Fruit fly (Drosophila melanogaster) whole organism, embryonic: Measurements from ENCODE around the gene dbe.
A peak's percentile ranks its signal among the peaks of the same experiment; 100 is the strongest.

Experiments used
- Awh ChIP-seq: fragments of 200-800 bp; sonication (Bioruptor generic); IDR thresholded peaks from 2 replicates; pipeline ENCODE4, ENCODE4 v1.3.6; 2022; ENCODE audit warnings: missing biosample characterization, missing genetic modification characterization
- B-H2 ChIP-seq: fragments of 200-800 bp; sonication (Bioruptor generic); optimal IDR thresholded peaks from 2 replicates; lab custom pipeline; 2018; ENCODE audit warnings: missing biosample characterization, mild to moderate bottlenecking, missing genetic modification characterization
- BEAF-32 ChIP-seq: fragments of 200-800 bp; sonication (Bioruptor generic); optimal IDR thresholded peaks from 3 replicates; lab custom pipeline; 2017; ENCODE audit warnings: missing biosample characterization, missing genetic modification characterization, mild to moderate bottlenecking, moderate library complexity, missing genetic modification reagents
- CG10959 ChIP-seq: fragments of 200-800 bp; sonication (Bioruptor generic); IDR thresholded peaks from 2 replicates; pipeline ENCODE4 v1.3.6; 2022; ENCODE audit warnings: missing biosample characterization, missing genetic modification characterization
- CG12104 ChIP-seq: fragments of 200-800 bp; sonication (Bioruptor generic); optimal IDR thresholded peaks from 3 replicates; lab custom pipeline; 2016; ENCODE audit warnings: missing biosample characterization, missing genetic modification characterization
- CG12942 ChIP-seq: fragments of 200-800 bp; sonication (Bioruptor generic); optimal IDR thresholded peaks from 3 replicates; lab custom pipeline; 2016; ENCODE audit warnings: missing biosample characterization, missing genetic modification characterization
- CG14014 ChIP-seq: fragments of 200-800 bp; sonication (Bioruptor generic); IDR thresholded peaks from 2 replicates; pipeline ENCODE4 v1.3.6; 2022; ENCODE audit warnings: missing biosample characterization, missing genetic modification characterization
- CG15011 ChIP-seq: fragments of 200-800 bp; sonication (Bioruptor generic); optimal IDR thresholded peaks from 3 replicates; lab custom pipeline; 2018; ENCODE audit warnings: missing biosample characterization, mild to moderate bottlenecking, missing genetic modification characterization
- CG16779 ChIP-seq: fragments of 200-800 bp; sonication (Bioruptor generic); IDR thresholded peaks from 2 replicates; pipeline ENCODE4 v1.3.6; 2022; ENCODE audit warnings: missing biosample characterization, missing genetic modification characterization
- CG16815 ChIP-seq: fragments of 200-800 bp; sonication (Bioruptor generic); optimal IDR thresholded peaks from 3 replicates; lab custom pipeline; 2017; ENCODE audit warnings: missing biosample characterization, mild to moderate bottlenecking, missing genetic modification characterization
- CG2116 ChIP-seq: fragments of 200-800 bp; sonication (Bioruptor generic); optimal IDR thresholded peaks from 3 replicates; lab custom pipeline; 2018; ENCODE audit warnings: missing biosample characterization, mild to moderate bottlenecking, missing genetic modification characterization
- CG2202 ChIP-seq: fragments of 200-800 bp; sonication (Bioruptor generic); optimal IDR thresholded peaks from 2 replicates; lab custom pipeline; 2018; ENCODE audit warnings: missing biosample characterization, mild to moderate bottlenecking, missing genetic modification characterization
- CG2889 ChIP-seq: fragments of 200-800 bp; sonication (Bioruptor generic); IDR thresholded peaks from 3 replicates; pipeline ENCODE4 v1.3.6; 2022; ENCODE audit warnings: missing biosample characterization, missing genetic modification characterization
- CG31224 ChIP-seq: fragments of 200-800 bp; sonication (Bioruptor generic); IDR thresholded peaks from 2 replicates; pipeline ENCODE4 v1.3.6; 2022; ENCODE audit warnings: missing biosample characterization, missing genetic modification characterization
- CG33557 ChIP-seq: fragments of 200-800 bp; sonication (Bioruptor generic); optimal IDR thresholded peaks from 2 replicates; lab custom pipeline; 2019; ENCODE audit warnings: missing biosample characterization, mild to moderate bottlenecking, missing genetic modification characterization, moderate library complexity
- CG34376 ChIP-seq: fragments of 200-800 bp; sonication (Bioruptor generic); optimal IDR thresholded peaks from 2 replicates; lab custom pipeline; 2018; ENCODE audit warnings: missing biosample characterization, mild to moderate bottlenecking, missing genetic modification characterization
- CG3726 ChIP-seq: fragments of 200-800 bp; sonication (Bioruptor generic); IDR thresholded peaks from 3 replicates; pipeline ENCODE4, ENCODE4 v1.3.6; 2022; ENCODE audit warnings: missing biosample characterization, missing genetic modification characterization
- CG4328 ChIP-seq: fragments of 200-800 bp; sonication (Bioruptor generic); optimal IDR thresholded peaks from 3 replicates; lab custom pipeline; 2017; ENCODE audit warnings: missing biosample characterization, missing genetic modification reagents, missing genetic modification characterization
- CG6683 ChIP-seq: fragments of 200-800 bp; sonication (Bioruptor generic); optimal IDR thresholded peaks from 2 replicates; lab custom pipeline; 2017; ENCODE audit warnings: missing biosample characterization, mild to moderate bottlenecking, missing genetic modification characterization, missing genetic modification reagents
- CG7271 ChIP-seq: fragments of 200-800 bp; sonication (Bioruptor generic); optimal IDR thresholded peaks from 2 replicates; lab custom pipeline; 2018; ENCODE audit warnings: missing biosample characterization, mild to moderate bottlenecking, missing genetic modification characterization, moderate library complexity
- CG9437 ChIP-seq: fragments of 200-800 bp; sonication (Bioruptor generic); optimal IDR thresholded peaks from 2 replicates; lab custom pipeline; 2018; ENCODE audit warnings: missing biosample characterization, mild to moderate bottlenecking, missing genetic modification characterization
- D19B ChIP-seq: fragments of 200-800 bp; sonication (Bioruptor generic); optimal IDR thresholded peaks from 2 replicates; lab custom pipeline; 2017; ENCODE audit warnings: missing biosample characterization, mild to moderate bottlenecking, missing genetic modification characterization
- E2f1 ChIP-seq: fragments of 200-800 bp; sonication (Bioruptor generic); IDR thresholded peaks from 2 replicates; pipeline ENCODE4 v1.3.6; 2022; ENCODE audit warnings: missing biosample characterization, missing genetic modification characterization
- Lim3 ChIP-seq: fragments of 200-800 bp; sonication (Bioruptor generic); IDR thresholded peaks from 2 replicates; pipeline ENCODE4 v1.3.6; 2022; ENCODE audit warnings: missing biosample characterization, missing genetic modification characterization
- MESR4 ChIP-seq: fragments of 200-800 bp; sonication (Bioruptor generic); optimal IDR thresholded peaks from 2 replicates; lab custom pipeline; 2018; ENCODE audit warnings: missing biosample characterization, mild to moderate bottlenecking, missing genetic modification characterization, moderate library complexity
- Nf-YB ChIP-seq: fragments of 200-800 bp; sonication (Bioruptor generic); optimal IDR thresholded peaks from 3 replicates; lab custom pipeline; 2019; ENCODE audit warnings: missing biosample characterization, mild to moderate bottlenecking, missing genetic modification characterization, moderate library complexity
- Rx ChIP-seq: fragments of 200-800 bp; sonication (Bioruptor generic); IDR thresholded peaks from 2 replicates; pipeline ENCODE4 v1.3.6; 2022; ENCODE audit warnings: missing biosample characterization, missing genetic modification characterization
- amos ChIP-seq: fragments of 200-800 bp; sonication (Bioruptor generic); IDR thresholded peaks from 2 replicates; pipeline ENCODE4 v1.3.6; 2022; ENCODE audit warnings: missing biosample characterization, missing genetic modification characterization; ENCODE audit not compliant: partially characterized antibody
- ap ChIP-seq: fragments of 200-800 bp; sonication (Bioruptor generic); IDR thresholded peaks from 2 replicates; pipeline ENCODE4 v1.3.6; 2022; ENCODE audit warnings: missing biosample characterization, missing genetic modification characterization
- cas ChIP-seq: fragments of 200-800 bp; sonication (Bioruptor generic); IDR thresholded peaks from 2 replicates; pipeline ENCODE4 v1.3.6; 2022; ENCODE audit warnings: missing biosample characterization, missing genetic modification characterization
- caup ChIP-seq: fragments of 200-800 bp; sonication (Bioruptor generic); optimal IDR thresholded peaks from 3 replicates; lab custom pipeline; 2017; ENCODE audit warnings: missing biosample characterization, mild to moderate bottlenecking, missing genetic modification characterization, moderate library complexity; ENCODE audit not compliant: severe bottlenecking
- cwo ChIP-seq: fragments of 200-800 bp; sonication (Bioruptor generic); optimal IDR thresholded peaks from 3 replicates; lab custom pipeline; 2017; ENCODE audit warnings: missing biosample characterization, missing genetic modification characterization, mild to moderate bottlenecking, moderate library complexity, missing genetic modification reagents
- dm ChIP-seq: fragments of 200-800 bp; sonication (Bioruptor generic); optimal IDR thresholded peaks from 3 replicates; lab custom pipeline; 2016; ENCODE audit warnings: missing biosample characterization, missing genetic modification characterization
- dysf ChIP-seq: fragments of 200-800 bp; sonication (Bioruptor generic); IDR thresholded peaks from 3 replicates; pipeline ENCODE4 v1.3.6; 2022; ENCODE audit warnings: missing biosample characterization, missing genetic modification characterization
- eve ChIP-seq, 2 experiments: fragments of >200 bp; optimal IDR thresholded peaks; 2 replicates each; lab custom pipeline; 2017; ENCODE audit warnings: missing biosample characterization in 2 of 2, missing genetic modification characterization in 2 of 2
- fd102C ChIP-seq: fragments of 200-800 bp; sonication (Bioruptor generic); optimal IDR thresholded peaks from 2 replicates; lab custom pipeline; 2018; ENCODE audit warnings: missing biosample characterization, mild to moderate bottlenecking, missing genetic modification characterization, moderate library complexity
- fru ChIP-seq: fragments of >200 bp; optimal IDR thresholded peaks from 2 replicates; lab custom pipeline; 2017
- gcm ChIP-seq: fragments of 200-800 bp; sonication (Bioruptor generic); optimal IDR thresholded peaks from 2 replicates; lab custom pipeline; 2019; ENCODE audit warnings: missing biosample characterization, mild to moderate bottlenecking, missing genetic modification characterization, moderate library complexity
- klu ChIP-seq: fragments of 200-800 bp; sonication (Bioruptor generic); IDR thresholded peaks from 2 replicates; pipeline ENCODE4 v1.3.6; 2022; ENCODE audit warnings: missing biosample characterization, missing genetic modification characterization
- knrl ChIP-seq: fragments of 200-800 bp; sonication (Bioruptor generic); IDR thresholded peaks from 3 replicates; pipeline ENCODE4 v1.3.6; 2022; ENCODE audit warnings: missing biosample characterization, missing genetic modification characterization; ENCODE audit not compliant: partially characterized antibody
- pb ChIP-seq: fragments of 200-800 bp; sonication (Bioruptor generic); optimal IDR thresholded peaks from 3 replicates; lab custom pipeline; 2016; ENCODE audit warnings: missing biosample characterization, missing genetic modification characterization
- pnt ChIP-seq: fragments of 200-800 bp; sonication (Bioruptor generic); optimal IDR thresholded peaks from 3 replicates; lab custom pipeline; 2016; ENCODE audit warnings: missing biosample characterization, missing genetic modification characterization
- rib ChIP-seq: fragments of 200-800 bp; sonication (Bioruptor generic); IDR thresholded peaks from 2 replicates; pipeline ENCODE4 v1.3.6; 2022; ENCODE audit warnings: missing biosample characterization, missing genetic modification characterization
- row ChIP-seq: fragments of 200-800 bp; sonication (Bioruptor generic); IDR thresholded peaks from 3 replicates; pipeline ENCODE4 v1.3.6; 2022; ENCODE audit warnings: missing biosample characterization, missing genetic modification characterization
- slbo ChIP-seq: fragments of 200-800 bp; sonication (Bioruptor generic); IDR thresholded peaks from 2 replicates; pipeline ENCODE4 v1.3.6; 2022; ENCODE audit warnings: missing biosample characterization, missing genetic modification characterization
- so ChIP-seq: fragments of 200-800 bp; sonication (Bioruptor generic); IDR thresholded peaks from 3 replicates; pipeline ENCODE4 v1.3.6; 2022; ENCODE audit warnings: missing biosample characterization, missing genetic modification characterization
- sqz ChIP-seq: fragments of 200-800 bp; sonication (Bioruptor generic); optimal IDR thresholded peaks from 3 replicates; lab custom pipeline; 2018; ENCODE audit warnings: missing biosample characterization, mild to moderate bottlenecking, missing genetic modification characterization
- tin ChIP-seq: fragments of 200-800 bp; sonication (Bioruptor generic); optimal IDR thresholded peaks from 3 replicates; lab custom pipeline; 2016; ENCODE audit warnings: missing biosample characterization, missing genetic modification characterization
- vfl ChIP-seq: fragments of 200-800 bp; sonication (Bioruptor generic); optimal IDR thresholded peaks from 2 replicates; lab custom pipeline; 2016; ENCODE audit warnings: missing biosample characterization, missing genetic modification characterization

Gene dbe

dm6 chr2L:856690-857488 is 12.8 kb downstream of the dbe start (continued):
- TF ChIP-seq BEAF-32 (GFP tag; lab: Kevin White, UChicago) (no peak), fd102C (no peak), slbo (peak; percentile 77), CG14014 (GFP tag; lab: Robert Waterston, UW) (peak; percentile 76), CG3726 (peak; percentile 83; the same call in 2 of the 3 replicates), CG15011 (GFP tag; lab: Kevin White, UChicago) (peak; percentile 60), eve (GFP tag; optimal IDR thresholded peaks at IDR 0.05; lab: Kevin White, UChicago) (no peak), CG2202 (tag; lab: Kevin White, UChicago) (peak; percentile 15), Awh (GFP tag; lab: Robert Waterston, UW) (peak; percentile 90), Rx (GFP tag; lab: Robert Waterston, UW) (peak; percentile 77), fru (lab: Kevin White, UChicago) (no peak), cas (no peak), dysf (GFP tag; lab: Robert Waterston, UW) (peak; percentile 82), knrl (GFP tag; lab: Robert Waterston, UW) (no peak), Lim3 (peak; percentile 36; the same call in 1 of the 2 replicates), CG10959 (peak; percentile 71), B-H2 (GFP tag; lab: Kevin White, UChicago) (no peak), CG12104 (peak; percentile 3), dm (peak; percentile 35), row (GFP tag; lab: Robert Waterston, UW) (peak; percentile 84), CG16779 (GFP tag; lab: Robert Waterston, UW) (0 out of 2 replicates have a peak, but pooled peaks have one; percentile 47), CG4328 (GFP tag; lab: Kevin White, UChicago) (no peak), sqz (peak; percentile 36), tin (GFP tag; lab: Kevin White, UChicago) (peak; percentile 46), amos (GFP tag; lab: Robert Waterston, UW) (no peak), CG9437 (GFP tag; lab: Kevin White, UChicago) (peak; percentile 12), CG33557 (GFP tag; lab: Kevin White, UChicago) (peak; percentile 8), so (GFP tag; lab: Robert Waterston, UW) (peak; percentile 83), CG16815 (GFP tag; lab: Kevin White, UChicago) (peak; percentile 65), CG7271 (tag; lab: Kevin White, UChicago) (peak; percentile 20), MESR4 (no peak), pnt (GFP tag; lab: Kevin White, UChicago) (peak; percentile 69), Nf-YB (GFP tag; lab: Kevin White, UChicago) (peak; percentile 56), ap (GFP tag; lab: Robert Waterston, UW) (peak; percentile 83), CG31224 (peak; percentile 67), CG2116 (GFP tag; lab: Kevin White, UChicago) (no peak), CG2889 (GFP tag; lab: Robert Waterston, UW) (no peak), klu (GFP tag; lab: Robert Waterston, UW) (0 out of 2 replicates have a peak, but pooled peaks have one; percentile 25), CG34376 (peak; percentile 48), D19B (GFP tag; lab: Kevin White, UChicago) (no peak), E2f1 (peak; percentile 82), cwo (GFP tag; lab: Kevin White, UChicago) (peak; percentile 65), rib (peak; percentile 27; the same call in 1 of the 2 replicates), CG6683 (peak; percentile 50), vfl (GFP tag; lab: Kevin White, UChicago) (peak; percentile 38), pb (GFP tag; lab: Kevin White, UChicago) (peak; percentile 55), gcm (GFP tag; lab: Kevin White, UChicago) (peak; percentile 78), caup (GFP tag; lab: Kevin White, UChicago) (peak; percentile 34), CG12942 (peak; percentile 47)
